Fruit fly (Drosophila melanogaster) S2 (cell line): ENCODE data around the gene CG9222.

Experiments
- CG8478 ChIP-seq: fragments of >200 bp; optimal IDR thresholded peaks from 2 replicates; lab custom pipeline; 2018
- CTCF ChIP-seq, 2 experiments: fragments of >200 bp; optimal IDR thresholded peaks; 2 replicates each; lab custom pipeline; 2018

- TF ChIP-seq CG8478 (lab: Kevin White, UChicago) (no peak), CTCF (optimal IDR thresholded peaks at IDR 0.05; lab: Kevin White, UChicago) (no peak)
Observed at dm6 chr2L:6085733-6086317, 45.0 kb upstream of the CG9222 start.
